Fruit fly (Drosophila melanogaster): ENCODE data around the gene CG8492.
A peak's percentile ranks its signal among the peaks of the same experiment; 100 is the strongest.

CG8492 gene

dm6 chr3L:7714301-7714946 is 17.6 kb downstream of the CG8492 start:
- TF ChIP-seq CG9437 (GFP tag; optimal IDR thresholded peaks at IDR 0.05) (no peak), lab (GFP tag; optimal IDR thresholded peaks at IDR 0.05) (no peak), CG15479 (GFP tag; optimal IDR thresholded peaks at IDR 0.05) (no peak), CG5245 (GFP tag; optimal IDR thresholded peaks at IDR 0.05) (no peak), oc (tag; optimal IDR thresholded peaks at IDR 0.05) (peak; percentile 45), dmrt11E (tag; optimal IDR thresholded peaks at IDR 0.05) (no peak), Meics (GFP tag; optimal IDR thresholded peaks at IDR 0.05) (no peak), CG17912 (GFP tag; optimal IDR thresholded peaks at IDR 0.05) (no peak), CG33213 (GFP tag; optimal IDR thresholded peaks at IDR 0.05) (no peak), Hr51 (GFP tag; optimal IDR thresholded peaks at IDR 0.05) (peak in 1 of 2 experiments; percentile 39), Taf1 (GFP tag; IDR thresholded peaks at IDR 0.05) (no peak), CG30020 (tag; optimal IDR thresholded peaks at IDR 0.05) (no peak), yki (optimal IDR thresholded peaks at IDR 0.05) (no peak), CrebB (tag; optimal IDR thresholded peaks at IDR 0.05) (no peak), aop (GFP tag; IDR thresholded peaks at IDR 0.05) (no peak), CG14860 (GFP tag; IDR thresholded peaks at IDR 0.05; ENCODE audit: partially characterized antibody) (no peak), sd (tag; optimal IDR thresholded peaks at IDR 0.05) (peak; percentile 24), MBD-R2 (GFP tag; IDR thresholded peaks at IDR 0.05) (no peak), Bteb2 (GFP tag; optimal IDR thresholded peaks at IDR 0.05) (no peak), CG5180 (GFP tag; optimal IDR thresholded peaks at IDR 0.05) (no peak), wor (GFP tag; IDR thresholded peaks at IDR 0.05) (no peak), corto (GFP tag; optimal IDR thresholded peaks at IDR 0.05) (no peak), CG1603 (tag; optimal IDR thresholded peaks at IDR 0.05) (no peak), ind (GFP tag; optimal IDR thresholded peaks at IDR 0.05) (no peak), Rfx (GFP tag; IDR thresholded peaks at IDR 0.05) (no peak), ERR (GFP tag; optimal IDR thresholded peaks at IDR 0.05) (no peak), shn (GFP tag; optimal IDR thresholded peaks at IDR 0.05) (no peak), chm (GFP tag; IDR thresholded peaks at IDR 0.05) (no peak), CG12299 (tag; optimal IDR thresholded peaks at IDR 0.05) (no peak), kni (GFP tag; optimal IDR thresholded peaks at IDR 0.05) (peak; percentile 32), kay (GFP tag; optimal IDR thresholded peaks at IDR 0.05) (no peak), Nf-YA (GFP tag; IDR thresholded peaks at IDR 0.05) (no peak), CG13624 (GFP tag; optimal IDR thresholded peaks at IDR 0.05) (no peak), CG8290 (GFP tag; optimal IDR thresholded peaks at IDR 0.05) (no peak), CG8290 (tag; optimal IDR thresholded peaks at IDR 0.05) (no peak), ci (GFP tag; IDR thresholded peaks at IDR 0.05) (no peak), so (GFP tag; IDR thresholded peaks at IDR 0.05) (no peak), zen (tag; optimal IDR thresholded peaks at IDR 0.05) (no peak), gsb-n (tag; optimal IDR thresholded peaks at IDR 0.05) (peak; percentile 86), CG17612 (GFP tag; IDR thresholded peaks at IDR 0.05) (no peak), CG17568 (GFP tag; optimal IDR thresholded peaks at IDR 0.05) (no peak), insv (GFP tag; optimal IDR thresholded peaks at IDR 0.05) (peak in 1 of 2 experiments; percentile 63), CG10654 (GFP tag; optimal IDR thresholded peaks at IDR 0.05) (no peak), Mad (GFP tag; optimal IDR thresholded peaks at IDR 0.05) (no peak), maf-S (GFP tag; optimal IDR thresholded peaks at IDR 0.05) (no peak), CG3065 (GFP tag; optimal IDR thresholded peaks at IDR 0.05) (no peak), emc (GFP tag; optimal IDR thresholded peaks at IDR 0.05) (no peak), Bgb (GFP tag; IDR thresholded peaks at IDR 0.05; ENCODE audit: partially characterized antibody) (no peak), HLH4C (GFP tag; IDR thresholded peaks at IDR 0.05; ENCODE audit: partially characterized antibody) (no peak), CG11085 (GFP tag; IDR thresholded peaks at IDR 0.05) (no peak), gt (GFP tag; IDR thresholded peaks at IDR 0.05) (no peak)

Data from whole organism, embryonic.